Worm (Caenorhabditis elegans) whole organism, young adult: ENCODE data around the gene srg-60.

Experiments
- B0019.2 ChIP-seq: fragments of 200-800 bp; sonication (Bioruptor generic); conservative IDR thresholded peaks from 2 replicates; pipeline ENCODE4 v1.3.6; 2022; ENCODE audit warnings: missing genetic modification reagents, missing genetic modification characterization, missing compliant biosample characterization
- B0261.1 ChIP-seq: sonication (generic microtip); optimal IDR thresholded peaks from 2 replicates; lab custom pipeline; 2016; ENCODE audit warnings: mild to moderate bottlenecking, missing genetic modification characterization, moderate library complexity, missing compliant biosample characterization
- B0336.3 ChIP-seq: fragments of 200-800 bp; sonication (Bioruptor generic); IDR thresholded peaks from 2 replicates; pipeline ENCODE4 v1.3.6; 2022; ENCODE audit warnings: missing genetic modification characterization, missing compliant biosample characterization
- C06A6.2 ChIP-seq: fragments of 200-800 bp; sonication (Bioruptor generic); conservative IDR thresholded peaks from 2 replicates; pipeline ENCODE4 v1.3.6; 2022; ENCODE audit warnings: missing genetic modification characterization, missing compliant biosample characterization
- F33H1.4 ChIP-seq: fragments of 200-800 bp; sonication (Bioruptor generic); IDR thresholded peaks from 2 replicates; pipeline ENCODE4 v1.3.6; 2022; ENCODE audit warnings: missing genetic modification reagents, missing genetic modification characterization, missing compliant biosample characterization
- F55B11.4 ChIP-seq: sonication (generic microtip); optimal IDR thresholded peaks from 2 replicates; lab custom pipeline; 2016; ENCODE audit warnings: missing compliant biosample characterization, missing genetic modification characterization, borderline replicate concordance; ENCODE audit not compliant: insufficient read depth
- F57C9.4 ChIP-seq: sonication (generic microtip); optimal IDR thresholded peaks from 2 replicates; lab custom pipeline; 2017; ENCODE audit warnings: mild to moderate bottlenecking, missing genetic modification characterization, missing compliant biosample characterization
- K11D2.4 ChIP-seq: fragments of 200-800 bp; sonication (Bioruptor generic); IDR thresholded peaks from 2 replicates; pipeline ENCODE4 v1.3.6; 2022; ENCODE audit warnings: missing genetic modification reagents, missing genetic modification characterization, missing compliant biosample characterization
- T26A5.8 ChIP-seq: sonication (generic microtip); optimal IDR thresholded peaks from 2 replicates; lab custom pipeline; 2016; ENCODE audit warnings: missing genetic modification characterization, missing compliant biosample characterization
- Y56A3A.18 ChIP-seq: fragments of 200-800 bp; sonication (Bioruptor generic); IDR thresholded peaks from 2 replicates; pipeline ENCODE4 v1.3.6; 2022; ENCODE audit warnings: missing genetic modification reagents, missing genetic modification characterization, missing compliant biosample characterization
- Y67H2A.10 ChIP-seq: fragments of 200-800 bp; sonication (Bioruptor generic); conservative IDR thresholded peaks from 2 replicates; pipeline ENCODE4 v1.3.6; 2022; ENCODE audit warnings: missing genetic modification reagents, missing genetic modification characterization, missing compliant biosample characterization
- Y79H2A.3 ChIP-seq: fragments of 200-800 bp; sonication (Bioruptor generic); conservative IDR thresholded peaks from 2 replicates; pipeline ENCODE4 v1.3.6; 2022; ENCODE audit warnings: missing genetic modification reagents, missing genetic modification characterization, missing compliant biosample characterization
- aptf-3 ChIP-seq: fragments of 200-800 bp; sonication (Bioruptor generic); IDR thresholded peaks from 2 replicates; pipeline ENCODE4 v1.3.6; 2022; ENCODE audit warnings: missing genetic modification characterization, missing compliant biosample characterization
- attf-5 ChIP-seq: fragments of 200-800 bp; sonication (Bioruptor generic); optimal IDR thresholded peaks from 2 replicates; lab custom pipeline; 2018; ENCODE audit warnings: mild to moderate bottlenecking, missing genetic modification characterization, missing compliant biosample characterization
- bed-1 ChIP-seq: fragments of 200-800 bp; sonication (Bioruptor generic); IDR thresholded peaks from 2 replicates; pipeline ENCODE4 v1.3.6; 2022; ENCODE audit warnings: missing genetic modification reagents, missing genetic modification characterization, missing compliant biosample characterization
- ceh-79 ChIP-seq: sonication (generic microtip); optimal IDR thresholded peaks from 2 replicates; lab custom pipeline; 2017; ENCODE audit warnings: mild to moderate bottlenecking, missing genetic modification characterization, missing compliant biosample characterization
- chd-7 ChIP-seq: sonication (generic microtip); optimal IDR thresholded peaks from 2 replicates; lab custom pipeline; 2016; ENCODE audit warnings: mild to moderate bottlenecking, missing genetic modification characterization, moderate library complexity, missing compliant biosample characterization
- dox-1 ChIP-seq: fragments of 200-800 bp; sonication (Bioruptor generic); IDR thresholded peaks from 2 replicates; pipeline ENCODE4 v1.3.6; 2022; ENCODE audit warnings: missing genetic modification reagents, missing genetic modification characterization, missing compliant biosample characterization
- dpff-1 ChIP-seq: sonication (generic microtip); optimal IDR thresholded peaks from 2 replicates; lab custom pipeline; 2017; ENCODE audit warnings: mild to moderate bottlenecking, missing genetic modification characterization, missing compliant biosample characterization
- dpl-1 ChIP-seq: fragments of 150-350 bp; optimal IDR thresholded peaks from 2 replicates; lab custom pipeline; 2014; ENCODE audit warnings: missing biosample characterization, missing genetic modification reagents, missing genetic modification characterization
- hmg-1.2 ChIP-seq: fragments of 200-800 bp; sonication (Bioruptor generic); IDR thresholded peaks from 2 replicates; pipeline ENCODE4 v1.3.6; 2022; ENCODE audit warnings: missing genetic modification reagents, missing genetic modification characterization, missing compliant biosample characterization
- hmg-20 ChIP-seq: fragments of 200-800 bp; sonication (Bioruptor generic); IDR thresholded peaks from 2 replicates; pipeline ENCODE4 v1.3.6; 2022; ENCODE audit warnings: missing genetic modification reagents, missing genetic modification characterization, missing compliant biosample characterization
- hsf-1 ChIP-seq: fragments of 200-800 bp; sonication (Bioruptor generic); IDR thresholded peaks from 2 replicates; pipeline ENCODE4 v1.3.6; 2022; ENCODE audit warnings: missing genetic modification reagents, missing genetic modification characterization, missing compliant biosample characterization
- let-607 ChIP-seq, 2 experiments: fragments of 200-800 bp in 1 of 2; sonication (Bioruptor generic) in 1 of 2; sonication (generic microtip) in 1 of 2; optimal IDR thresholded peaks; 2 replicates each; lab custom pipeline; 2016 to 2018; ENCODE audit warnings: mild to moderate bottlenecking in 2 of 2, missing compliant biosample characterization in 2 of 2, missing genetic modification characterization in 2 of 2, moderate library complexity in 2 of 2, missing genotype in 1 of 2
- lin-26 ChIP-seq: fragments of 200-800 bp; sonication (Bioruptor generic); IDR thresholded peaks from 2 replicates; pipeline ENCODE4 v1.3.6; 2022; ENCODE audit warnings: missing genetic modification reagents, missing genetic modification characterization, missing compliant biosample characterization
- lin-40 ChIP-seq: sonication (generic microtip); optimal IDR thresholded peaks from 2 replicates; lab custom pipeline; 2016; ENCODE audit warnings: missing genetic modification characterization, mild to moderate bottlenecking, missing compliant biosample characterization, missing genotype, missing genetic modification reagents
- lsy-27 ChIP-seq: sonication (generic microtip); optimal IDR thresholded peaks from 2 replicates; lab custom pipeline; 2017; ENCODE audit warnings: missing genetic modification characterization, mild to moderate bottlenecking, missing compliant biosample characterization, antibody characterized with exemption, missing genotype, borderline replicate concordance; ENCODE audit not compliant: insufficient read depth
- madf-6 ChIP-seq: fragments of 200-800 bp; sonication (Bioruptor generic); IDR thresholded peaks from 2 replicates; pipeline ENCODE4 v1.3.6; 2022; ENCODE audit warnings: missing genetic modification reagents, missing genetic modification characterization, missing compliant biosample characterization
- madf-8 ChIP-seq: fragments of 200-800 bp; sonication (Bioruptor generic); conservative IDR thresholded peaks from 2 replicates; pipeline ENCODE4 v1.3.6; 2022; ENCODE audit warnings: missing genetic modification reagents, missing genetic modification characterization, missing compliant biosample characterization
- mel-28 ChIP-seq: sonication (generic microtip); optimal IDR thresholded peaks from 2 replicates; lab custom pipeline; 2016; ENCODE audit warnings: borderline replicate concordance, mild to moderate bottlenecking, missing genetic modification characterization, missing compliant biosample characterization
- mes-4 ChIP-seq: sonication (generic microtip); optimal IDR thresholded peaks from 2 replicates; lab custom pipeline; 2016; ENCODE audit warnings: missing genotype, missing genetic modification characterization, missing compliant biosample characterization
- nfya-1 ChIP-seq: sonication (generic microtip); optimal IDR thresholded peaks from 2 replicates; lab custom pipeline; 2017; ENCODE audit warnings: antibody characterized with exemption, missing compliant biosample characterization, missing genetic modification characterization, borderline replicate concordance; ENCODE audit not compliant: insufficient read depth
- nhr-179 ChIP-seq: sonication (generic microtip); optimal IDR thresholded peaks from 2 replicates; lab custom pipeline; 2016; ENCODE audit warnings: mild to moderate bottlenecking, missing genetic modification characterization, missing compliant biosample characterization
- nhr-90 ChIP-seq: sonication (generic microtip); optimal IDR thresholded peaks from 2 replicates; lab custom pipeline; 2016; ENCODE audit warnings: missing genotype, mild to moderate bottlenecking, missing genetic modification characterization, missing compliant biosample characterization
- pbrm-1 ChIP-seq: fragments of 200-800 bp; sonication (Bioruptor generic); IDR thresholded peaks from 2 replicates; pipeline ENCODE4 v1.3.6; 2022; ENCODE audit warnings: missing genetic modification reagents, missing genetic modification characterization, missing compliant biosample characterization
- rcor-1 ChIP-seq: fragments of 200-800 bp; sonication (Bioruptor generic); IDR thresholded peaks from 2 replicates; pipeline ENCODE4 v1.3.6; 2022; ENCODE audit warnings: missing genetic modification reagents, missing genetic modification characterization, missing compliant biosample characterization
- sea-2 ChIP-seq: fragments of 200-800 bp; sonication (Bioruptor generic); IDR thresholded peaks from 2 replicates; pipeline ENCODE4 v1.3.6; 2022; ENCODE audit warnings: missing genetic modification characterization, missing compliant biosample characterization
- sptf-2 ChIP-seq: fragments of 200-800 bp; sonication (Bioruptor generic); optimal IDR thresholded peaks from 2 replicates; lab custom pipeline; 2018; ENCODE audit warnings: mild to moderate bottlenecking, missing genetic modification characterization, missing compliant biosample characterization
- unc-62 ChIP-seq: fragments of 150-350 bp; optimal IDR thresholded peaks from 2 replicates; lab custom pipeline; 2014; ENCODE audit warnings: missing biosample characterization, missing genetic modification reagents, missing genetic modification characterization
- zfh-2 ChIP-seq: fragments of 200-800 bp; sonication (Bioruptor generic); conservative IDR thresholded peaks from 2 replicates; pipeline ENCODE4 v1.3.6; 2022; ENCODE audit warnings: missing genetic modification reagents, missing genetic modification characterization, missing compliant biosample characterization
- zim-3 ChIP-seq: sonication (generic microtip); optimal IDR thresholded peaks from 2 replicates; lab custom pipeline; 2017; ENCODE audit warnings: mild to moderate bottlenecking, missing genetic modification characterization, moderate library complexity, missing compliant biosample characterization
- ztf-26 ChIP-seq: sonication (generic microtip); optimal IDR thresholded peaks from 2 replicates; lab custom pipeline; 2017; ENCODE audit warnings: missing genetic modification characterization, missing compliant biosample characterization
- ztf-6 ChIP-seq: fragments of 200-800 bp; sonication (Bioruptor generic); IDR thresholded peaks from 2 replicates; pipeline ENCODE4 v1.3.6; 2022; ENCODE audit warnings: missing genetic modification reagents, missing genetic modification characterization, missing compliant biosample characterization

Gene srg-60

ce11 chrV:2722555-2722954, at the start of gene srg-60:
Gene srg-60 (minus strand): TSS chrV:2722655.
- no peak for TF ChIP-seq nhr-179 (tag; lab: Kevin White, UChicago)
- no peak for TF ChIP-seq mes-4
- TF ChIP-seq B0336.3 (GFP tag; lab: Robert Waterston, UW), result no peak
- TF ChIP-seq zim-3 (tag; lab: Kevin White, UChicago), result no peak
- TF ChIP-seq K11D2.4 (GFP tag; lab: Robert Waterston, UW), result no peak
- no peak for TF ChIP-seq zfh-2 (GFP tag; lab: Robert Waterston, UW)
- TF ChIP-seq madf-6 (GFP tag; lab: Robert Waterston, UW), result no peak
- no peak for TF ChIP-seq Y67H2A.10 (GFP tag; lab: Robert Waterston, UW)
- no peak for TF ChIP-seq ceh-79 (tag; lab: Kevin White, UChicago)
- TF ChIP-seq dpff-1, result no peak
- TF ChIP-seq sptf-2 (GFP tag; lab: Kevin White, UChicago), result no peak
- no peak for TF ChIP-seq aptf-3 (GFP tag; lab: Robert Waterston, UW)
- TF ChIP-seq lin-40 (tag; lab: Kevin White, UChicago), result no peak
- TF ChIP-seq F55B11.4 (tag; lab: Kevin White, UChicago), result no peak
- no peak for TF ChIP-seq dox-1 (GFP tag; lab: Robert Waterston, UW)
- TF ChIP-seq lsy-27 (tag; lab: Kevin White, UChicago), result no peak
- TF ChIP-seq Y79H2A.3, result no peak
- TF ChIP-seq pbrm-1 (GFP tag; lab: Robert Waterston, UW), result no peak
- TF ChIP-seq hmg-1.2 (GFP tag; lab: Robert Waterston, UW), result no peak
- TF ChIP-seq nhr-90 (tag; lab: Kevin White, UChicago), result no peak

DNA sequence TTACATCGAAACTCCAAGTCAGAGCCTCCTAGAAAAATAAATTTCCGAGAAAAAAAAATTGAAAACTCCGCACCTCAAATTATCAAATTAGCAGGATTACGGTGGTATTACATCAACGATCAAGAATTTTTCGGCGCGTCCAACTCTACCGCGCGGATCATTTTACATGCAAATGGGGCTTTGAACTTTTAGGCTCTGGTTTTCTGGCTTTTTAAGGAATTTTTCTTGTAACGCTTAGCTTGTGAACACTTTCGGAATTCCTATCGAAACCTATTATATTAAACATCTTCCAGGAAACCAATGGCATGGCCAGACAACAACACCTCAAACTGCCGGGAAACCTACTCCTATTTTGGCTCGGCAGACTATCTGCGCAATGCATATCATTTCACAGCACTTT, 49.1 kb upstream of the srg-60 start, which contains the start of gene srh-56:
Gene srh-56, plus strand, starts transcription at position 301 of the 400 bp plus-strand sequence.
- TF ChIP-seq mel-28 (tag; lab: Kevin White, UChicago), result no peak
- TF ChIP-seq T26A5.8 (tag; lab: Kevin White, UChicago), result no peak
- TF ChIP-seq F57C9.4 (tag; lab: Kevin White, UChicago), result no peak
- no peak for TF ChIP-seq nfya-1 (tag; lab: Kevin White, UChicago)
- no peak for TF ChIP-seq B0019.2 (GFP tag; lab: Robert Waterston, UW)
- TF ChIP-seq lin-26 (GFP tag; lab: Robert Waterston, UW), result no peak
- TF ChIP-seq chd-7 (tag; lab: Kevin White, UChicago), result no peak
- no peak for TF ChIP-seq dpl-1 (GFP tag; lab: Kevin White, UChicago)
- no peak for TF ChIP-seq F33H1.4 (GFP tag; lab: Robert Waterston, UW)
- no peak for TF ChIP-seq Y56A3A.18 (GFP tag; lab: Robert Waterston, UW)
- TF ChIP-seq ztf-6 (GFP tag; lab: Robert Waterston, UW), result no peak
- TF ChIP-seq let-607 (tag; optimal IDR thresholded peaks at IDR 0.05; lab: Kevin White, UChicago), result no peak
- no peak for TF ChIP-seq unc-62 (GFP tag; lab: Kevin White, UChicago)
- no peak for TF ChIP-seq B0261.1
- TF ChIP-seq sea-2 (GFP tag; lab: Robert Waterston, UW), result no peak
- TF ChIP-seq hmg-20, result no peak
- no peak for TF ChIP-seq ztf-26 (tag; lab: Kevin White, UChicago)

DNA sequence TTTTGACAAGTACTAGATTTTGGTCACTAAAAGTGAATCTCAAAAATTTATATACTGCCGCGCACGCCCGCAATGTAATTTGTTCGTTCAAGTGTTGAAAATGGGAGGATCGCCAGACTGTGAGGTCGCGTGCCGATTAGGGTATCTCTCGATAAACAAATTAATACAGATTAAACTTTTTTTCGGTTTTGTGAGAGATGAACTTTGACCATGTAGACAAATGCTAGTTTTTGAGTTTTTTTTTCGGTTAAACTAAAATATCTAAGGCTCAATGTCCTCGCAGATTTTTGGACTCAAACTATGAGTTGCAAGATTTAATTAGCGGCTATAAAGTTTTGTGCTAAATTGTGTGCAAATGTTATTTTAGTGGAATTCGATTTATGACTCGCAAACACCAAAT, 47.3 kb upstream of the srg-60 start, which contains the start of gene dhs-15:
Gene dhs-15, minus strand, starts transcription at position 101 of the 400 bp plus-strand sequence.
- TF ChIP-seq C06A6.2 (GFP tag; lab: Robert Waterston, UW) (no peak), attf-5 (GFP tag; lab: Kevin White, UChicago) (no peak), Y56A3A.18 (GFP tag; lab: Robert Waterston, UW) (no peak), hmg-1.2 (GFP tag; lab: Robert Waterston, UW) (no peak), madf-8 (no peak), zfh-2 (GFP tag; lab: Robert Waterston, UW) (no peak), bed-1 (GFP tag; lab: Robert Waterston, UW) (no peak), hsf-1 (GFP tag; lab: Robert Waterston, UW) (no peak), rcor-1 (GFP tag; lab: Robert Waterston, UW) (no peak)
